Fruit fly (Drosophila melanogaster): ENCODE data around the gene CG31269.

CG31269 gene

DNA sequence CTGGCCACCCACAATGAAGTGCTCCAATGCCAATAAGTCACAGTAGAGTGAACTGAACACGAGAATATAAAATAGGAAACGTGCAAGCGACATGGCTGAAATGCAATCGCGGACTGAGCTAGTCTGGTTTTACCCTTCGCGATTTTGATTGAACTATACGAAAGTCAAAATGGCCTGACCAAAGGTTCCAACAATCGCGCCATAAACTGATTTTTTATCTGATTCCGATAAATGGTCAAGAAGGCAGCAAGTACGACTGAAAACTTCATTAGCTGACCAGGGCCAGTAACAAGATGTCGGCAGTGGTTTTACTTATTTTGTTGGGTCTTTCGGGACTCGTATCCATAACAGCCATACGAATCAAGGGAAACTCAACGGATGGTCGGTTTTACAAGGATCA is at the start of gene CG31269, which contains the start of gene CG17477:
TSS of gene CG31269 (plus strand) at position 289 of the 400 bp plus-strand sequence.
TSS of gene CG17477 (minus strand) at position 101 of the 400 bp plus-strand sequence.
- TF ChIP-seq CG8478 (optimal IDR thresholded peaks at IDR 0.05) (no peak), CTCF (optimal IDR thresholded peaks at IDR 0.05) (no peak)

DNA sequence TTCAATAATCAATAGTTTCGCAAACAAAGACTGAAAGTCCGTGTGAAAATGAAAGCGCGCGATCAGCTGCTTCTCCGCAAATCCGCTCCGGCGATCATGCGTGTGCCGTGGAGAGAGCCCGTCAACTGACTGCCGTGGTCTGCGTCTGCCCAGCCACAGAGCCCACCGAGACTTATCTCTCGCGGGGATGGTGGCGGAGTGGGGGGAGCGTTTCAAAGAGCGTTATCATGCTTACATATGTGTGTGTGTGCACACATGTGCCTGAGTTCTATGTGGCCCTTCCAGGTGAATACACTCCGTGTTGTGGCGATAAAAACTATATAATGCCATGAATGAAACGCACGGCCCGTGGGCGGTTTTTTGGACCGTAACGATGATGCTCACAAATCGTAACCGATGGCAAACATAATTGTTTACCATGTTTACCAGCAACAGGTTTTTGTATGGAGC is 48.9 kb upstream of the CG31269 start:
- TF ChIP-seq CG8478 (optimal IDR thresholded peaks at IDR 0.05) (no peak), CTCF (optimal IDR thresholded peaks at IDR 0.05) (peak in 1 of 2 experiments; percentile 8)

DNA sequence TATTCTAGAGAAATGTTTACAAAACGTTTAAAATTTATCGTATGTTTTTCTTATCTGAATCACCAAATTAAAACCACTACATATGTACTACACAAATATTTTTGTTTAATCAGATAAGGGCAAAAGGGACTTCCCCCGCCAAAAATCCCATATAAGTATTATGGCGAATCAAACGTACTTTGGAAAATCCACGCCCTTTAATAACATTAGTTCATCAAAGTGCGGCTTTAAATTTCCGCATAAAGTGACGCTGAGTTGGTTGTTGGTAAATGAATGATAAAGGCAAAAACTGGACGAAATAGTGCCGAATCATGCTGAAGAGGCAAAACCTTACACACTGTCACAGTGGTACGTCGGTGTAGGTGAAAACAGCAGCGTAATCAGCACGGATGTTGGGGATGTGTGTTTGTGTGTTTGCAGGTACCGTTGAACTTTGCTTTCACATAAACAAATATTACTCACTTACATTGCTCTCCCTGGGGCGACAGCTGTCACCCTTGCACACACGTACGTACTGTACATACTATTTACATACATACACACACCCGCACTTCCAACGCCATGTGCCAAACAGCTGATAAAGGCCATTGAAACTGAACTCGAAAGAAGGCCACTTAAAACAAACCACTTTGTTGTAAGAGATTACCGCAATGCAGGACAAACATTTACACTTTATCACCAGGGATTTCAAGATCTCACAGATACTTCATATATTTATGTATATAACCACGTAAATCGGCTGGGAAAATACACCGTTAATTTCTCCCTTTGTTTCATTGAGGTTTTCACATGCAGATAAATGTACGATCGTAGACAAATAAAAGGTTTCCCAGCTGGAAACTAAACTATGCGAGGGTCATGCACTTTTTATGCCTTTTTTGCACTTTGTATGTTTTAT is 47.7 kb upstream of the CG31269 start:
- TF ChIP-seq CG8478 (optimal IDR thresholded peaks at IDR 0.05): no peak
- no peak for TF ChIP-seq CTCF (optimal IDR thresholded peaks at IDR 0.05)

DNA sequence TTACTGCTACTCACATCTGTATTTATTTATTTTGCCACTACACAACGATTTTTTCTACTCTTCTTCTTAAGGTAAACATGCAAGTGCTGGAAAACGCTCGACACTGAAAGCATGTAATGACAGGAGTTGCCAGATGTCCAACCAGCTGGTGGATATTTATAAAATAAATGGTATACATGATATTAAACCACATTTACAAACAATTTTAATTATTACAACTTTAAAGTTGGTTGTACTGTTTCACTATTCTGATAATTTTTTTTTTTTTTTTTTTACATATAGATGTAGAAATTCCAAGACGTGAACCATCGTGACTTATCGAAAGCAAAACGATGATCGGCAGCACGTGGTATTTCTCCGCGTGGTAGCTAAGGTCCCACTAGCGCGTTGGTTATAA is 47.1 kb upstream of the CG31269 start, which contains the start of the genes Keap1 and kuk:
TSS of gene Keap1 (minus strand) at position 87 of the 397 bp plus-strand sequence.
TSS of gene kuk (plus strand) at position 386 of the 397 bp plus-strand sequence.
- TF ChIP-seq CTCF (optimal IDR thresholded peaks at IDR 0.05) (peak in 1 of 2 experiments; percentile 54), CG8478 (optimal IDR thresholded peaks at IDR 0.05) (no peak)

DNA sequence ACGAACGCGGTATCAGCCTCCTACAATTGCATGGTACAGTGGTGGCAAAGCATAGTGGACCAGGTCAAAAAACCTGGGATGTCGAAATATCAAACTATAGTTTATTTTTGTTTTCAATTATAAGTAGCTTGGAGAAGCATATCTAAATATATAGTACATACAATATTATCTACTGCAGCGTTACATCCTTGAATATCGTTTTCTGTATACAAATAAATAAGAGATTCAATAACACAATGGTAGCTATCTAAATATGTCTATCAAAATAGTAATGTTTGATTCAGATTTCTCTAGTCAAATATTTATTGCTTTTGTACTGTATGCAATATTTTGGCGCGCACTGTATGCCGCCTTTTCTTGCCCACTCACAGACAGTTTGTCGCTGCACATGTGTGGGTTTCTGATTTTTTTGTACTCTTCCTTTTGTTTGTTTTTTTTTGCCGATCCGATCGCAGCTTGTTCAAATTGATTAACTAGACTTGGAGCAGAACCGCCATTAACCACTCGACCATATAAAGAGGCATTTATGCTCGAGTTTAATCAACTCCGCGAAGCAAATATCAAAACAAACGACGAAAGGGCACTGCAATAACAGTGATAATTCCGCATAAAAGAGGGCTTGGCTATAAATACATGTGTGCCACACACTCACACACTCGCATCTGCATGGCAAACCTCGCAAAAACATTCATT is 46.1 kb upstream of the CG31269 start:
- TF ChIP-seq CTCF (optimal IDR thresholded peaks at IDR 0.05): no peak

DNA sequence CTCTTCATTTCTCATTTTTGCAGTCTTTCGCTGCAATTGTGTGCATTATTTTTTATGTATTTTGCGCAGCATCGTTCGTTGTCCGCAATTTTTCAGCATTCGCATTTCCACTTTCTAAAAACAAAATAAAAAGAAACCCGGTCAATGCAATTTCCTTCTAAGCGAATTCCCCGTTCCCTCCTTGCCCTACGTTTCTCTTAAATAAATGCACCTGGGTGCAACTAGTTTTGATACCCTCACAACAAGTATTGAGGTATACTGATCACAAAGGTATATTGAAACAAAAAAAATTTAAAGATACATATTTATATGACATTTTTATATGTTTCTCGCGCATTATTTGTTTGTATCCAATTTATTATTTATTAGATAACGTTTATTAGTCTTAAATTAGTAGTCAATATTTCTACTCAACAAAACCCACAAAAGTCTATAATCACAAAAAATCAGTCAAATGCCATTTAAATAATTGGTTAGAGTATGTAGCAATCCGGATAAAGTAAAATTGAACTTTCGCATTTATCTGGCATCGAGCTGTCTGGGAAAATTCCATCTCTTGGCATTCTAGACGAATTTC is 45.5 kb upstream of the CG31269 start:
- TF ChIP-seq CG8478 (optimal IDR thresholded peaks at IDR 0.05): no peak
- TF ChIP-seq CTCF (optimal IDR thresholded peaks at IDR 0.05): no peak

DNA sequence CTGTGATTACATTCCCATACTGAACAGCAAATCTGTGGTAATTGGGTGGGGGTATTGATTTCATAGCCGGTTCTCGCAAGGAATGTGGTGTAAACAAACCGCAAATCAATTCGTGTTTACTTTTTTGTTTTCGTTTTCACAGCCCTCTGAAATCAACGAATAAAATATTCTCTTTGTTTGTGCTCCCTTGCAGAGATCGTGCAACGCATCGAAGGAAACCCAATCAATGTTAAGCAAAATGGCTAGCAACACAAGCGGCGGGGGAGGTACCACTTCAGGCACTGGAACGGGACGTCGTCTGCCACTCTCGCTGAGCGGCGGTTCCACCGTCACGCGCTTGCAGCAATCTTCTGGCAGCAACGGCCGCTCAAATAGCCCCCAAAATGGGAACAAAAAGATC is 44.5 kb upstream of the CG31269 start:
- TF ChIP-seq CG8478 (optimal IDR thresholded peaks at IDR 0.05) (no peak), CTCF (optimal IDR thresholded peaks at IDR 0.05) (no peak)

DNA sequence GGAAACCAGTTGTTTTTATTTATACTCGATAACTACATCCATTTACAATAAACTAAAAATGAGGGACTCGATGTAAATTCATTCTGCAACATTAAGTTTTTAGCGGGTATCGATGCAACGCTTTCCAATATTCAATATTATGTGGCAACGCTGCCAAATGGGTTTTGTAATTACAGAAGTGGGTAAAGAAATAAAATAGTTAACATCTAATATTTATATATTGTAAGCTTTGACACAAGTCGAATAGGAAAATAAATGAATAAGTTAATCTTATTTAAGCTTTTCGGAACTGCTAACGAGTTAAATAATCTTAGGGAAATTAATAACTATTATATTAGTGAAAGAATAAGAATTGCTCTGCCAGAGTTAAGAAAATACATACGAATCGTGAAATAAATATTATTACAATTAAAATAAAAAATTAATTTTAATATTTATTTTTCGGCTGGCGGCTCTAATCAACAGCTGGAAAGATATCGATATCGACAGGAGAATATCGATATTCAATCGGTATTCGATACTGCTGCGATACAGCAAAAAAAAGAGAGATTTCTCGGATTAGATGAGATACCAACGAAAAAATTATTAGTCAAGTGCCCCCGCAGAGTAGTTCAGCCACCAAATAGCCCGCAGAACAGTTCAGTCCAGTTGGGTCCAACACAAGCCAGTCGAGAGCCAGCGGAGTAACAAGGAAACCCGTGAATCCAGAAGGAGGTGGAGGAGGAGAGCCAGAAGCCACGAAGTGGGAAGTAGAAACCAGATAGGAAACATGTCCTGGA is 41.7 kb upstream of the CG31269 start, which contains the start of gene GckIII:
TSS of gene GckIII (plus strand) at position 485 of the 779 bp plus-strand sequence.
- TF ChIP-seq CG8478 (optimal IDR thresholded peaks at IDR 0.05) (no peak), CTCF (optimal IDR thresholded peaks at IDR 0.05) (no peak)

DNA sequence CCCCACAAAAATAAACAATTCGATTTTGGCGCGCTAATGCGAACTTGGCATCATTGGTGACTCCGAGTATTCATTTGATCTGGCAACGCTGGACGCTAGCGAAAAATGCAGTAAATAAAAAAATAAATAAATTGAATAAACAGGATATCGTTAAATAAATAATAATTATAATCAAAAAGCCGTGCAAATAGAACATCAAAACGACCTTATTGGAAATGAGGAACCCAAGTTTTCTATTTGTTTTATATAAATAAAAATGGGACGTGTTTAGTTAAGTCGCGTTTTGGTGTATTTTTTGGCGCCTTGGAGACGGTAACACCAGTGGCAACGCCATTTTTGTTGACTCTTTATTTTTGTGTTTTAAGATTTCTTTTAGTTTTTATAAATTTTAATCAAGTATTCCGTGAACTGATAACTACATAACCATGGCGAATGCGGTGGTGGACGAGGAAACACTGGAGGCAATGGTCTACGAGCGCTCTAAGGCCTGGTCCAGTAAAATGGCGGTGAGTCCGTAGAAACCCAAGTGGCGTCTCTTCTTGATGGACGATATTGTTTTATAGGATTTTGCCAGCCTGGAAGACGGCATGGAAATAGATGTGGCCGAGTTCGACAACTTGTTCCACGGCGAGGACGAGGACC is 38.8 kb upstream of the CG31269 start, which contains the start of gene cal1:
TSS of gene cal1 (plus strand) at position 304 of the 642 bp plus-strand sequence.
- no peak for TF ChIP-seq CTCF (optimal IDR thresholded peaks at IDR 0.05)
- no peak for TF ChIP-seq CG8478 (optimal IDR thresholded peaks at IDR 0.05)

DNA sequence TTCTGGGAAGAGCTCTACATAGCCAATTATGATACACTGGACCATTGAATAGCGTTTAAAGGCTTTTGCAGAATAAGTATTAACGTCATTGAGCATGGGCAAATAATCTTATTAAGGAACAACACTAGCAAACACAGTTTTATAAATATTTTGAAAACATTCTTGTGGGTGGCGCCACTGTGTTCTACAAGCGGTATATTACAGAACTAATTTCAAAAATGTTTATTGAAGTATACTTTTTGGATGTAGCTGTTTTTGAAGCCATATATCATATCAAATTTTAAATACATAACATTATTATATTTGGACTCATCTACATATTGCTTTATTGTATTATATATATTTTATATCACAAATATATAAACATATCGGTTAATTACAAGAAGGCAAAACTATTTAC is 18.0 kb upstream of the CG31269 start:
- TF ChIP-seq CTCF (optimal IDR thresholded peaks at IDR 0.05): peak; percentile 63 to 86
- no peak for TF ChIP-seq CG8478 (optimal IDR thresholded peaks at IDR 0.05)

DNA sequence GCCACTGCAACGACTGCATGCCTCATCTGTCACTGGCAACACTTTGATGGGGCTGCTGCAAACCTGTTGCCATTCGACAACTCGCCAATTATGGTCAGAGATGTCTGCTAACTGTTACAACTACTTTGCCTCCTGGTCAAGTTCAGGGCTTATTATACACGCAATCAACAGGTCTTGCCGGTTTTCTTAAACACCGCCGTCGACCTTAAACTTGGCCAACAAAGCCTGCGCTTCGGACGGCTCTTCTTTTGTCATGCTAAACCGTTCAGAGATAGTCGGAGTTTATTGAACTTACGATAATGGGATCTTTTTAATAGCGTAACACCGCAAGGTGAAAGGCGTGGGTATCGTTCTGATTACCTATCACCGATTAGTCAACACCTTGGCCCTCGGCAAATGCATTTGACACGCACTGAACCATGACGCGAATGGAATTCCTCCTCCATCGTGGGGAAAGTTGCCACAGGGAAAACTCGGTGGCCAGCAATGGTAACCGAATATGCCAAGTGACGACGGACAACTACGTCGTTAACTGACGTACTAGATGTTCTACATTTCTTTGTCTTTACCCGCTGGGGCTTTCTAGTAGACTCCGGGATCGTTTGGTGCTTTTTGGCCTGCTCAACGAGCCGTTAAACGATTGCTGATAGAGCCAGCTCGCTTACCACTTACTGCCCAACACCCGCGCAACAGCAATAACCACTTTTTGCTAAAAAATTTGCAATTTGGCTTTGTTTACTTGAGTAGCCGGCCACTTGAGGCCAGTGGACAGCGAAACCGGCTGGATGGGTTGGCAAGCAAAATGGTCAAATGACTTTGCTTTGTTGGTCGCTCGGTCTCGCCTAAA is 15.8 kb upstream of the CG31269 start:
- TF ChIP-seq CG8478 (optimal IDR thresholded peaks at IDR 0.05) (no peak), CTCF (optimal IDR thresholded peaks at IDR 0.05) (no peak)

DNA sequence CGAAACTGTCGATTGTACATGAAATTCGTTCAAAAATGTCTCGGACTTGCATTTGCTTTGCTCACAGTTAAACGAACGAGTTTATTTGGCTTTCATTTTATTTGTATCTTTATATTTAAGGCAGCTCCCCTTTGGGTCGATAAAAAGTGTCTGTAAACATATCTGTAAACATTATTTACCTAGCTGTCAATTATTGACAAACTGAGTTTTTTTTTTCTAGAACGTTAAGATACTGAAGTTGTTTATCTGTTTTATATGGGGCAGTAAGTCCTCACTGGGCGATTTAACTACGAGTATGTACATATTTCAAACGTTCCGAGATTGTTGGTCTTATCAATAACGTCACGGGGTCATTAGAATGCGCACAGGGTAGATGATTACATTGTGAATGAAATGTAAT is 11.3 kb upstream of the CG31269 start:
- no peak for TF ChIP-seq CTCF (optimal IDR thresholded peaks at IDR 0.05)
- TF ChIP-seq CG8478 (optimal IDR thresholded peaks at IDR 0.05): no peak

DNA sequence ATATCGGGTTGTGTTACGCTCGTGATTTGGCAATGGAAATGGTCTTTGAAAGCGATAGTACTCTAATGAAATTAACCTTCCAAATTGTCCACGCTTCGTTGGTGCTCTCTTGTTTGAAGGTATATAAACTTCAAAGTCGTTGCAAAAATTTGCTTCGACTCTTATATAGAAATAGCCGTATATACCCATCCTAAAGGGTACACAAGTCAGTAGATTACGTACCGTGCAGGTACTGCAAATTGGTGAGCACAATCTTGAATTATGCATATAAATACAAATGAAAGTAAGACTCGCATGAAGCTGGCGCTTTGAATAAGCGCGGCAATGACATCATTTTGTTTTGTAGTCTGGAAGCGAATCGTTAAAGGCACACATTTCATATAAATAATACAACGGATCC is 10.7 kb upstream of the CG31269 start:
- no peak for TF ChIP-seq CG8478 (optimal IDR thresholded peaks at IDR 0.05)
- no peak for TF ChIP-seq CTCF (optimal IDR thresholded peaks at IDR 0.05)

All from S2 (cell line).